Fruit fly (Drosophila melanogaster): ENCODE measurements around the gene RtcB.

- peak; percentile 84 for TF ChIP-seq Eip78C (GFP tag)
- no peak for TF ChIP-seq esn (GFP tag; optimal IDR thresholded peaks at IDR 0.05)
Observed at dm6 chr2L:19463405-19463804, 33.0 kb downstream of the RtcB start.

Data from whole organism, prepupa.